Worm (Caenorhabditis elegans) whole organism, young adult: ENCODE measurements around the gene Y46G5A.34.
"Not testable (repeated sequence)": the region's sequence is repeated elsewhere in the genome, so short reads cannot be mapped to it uniquely, and the experiment has no call there.

Source experiments
- B0019.2 ChIP-seq: fragments of 200-800 bp; sonication (Bioruptor generic); conservative IDR thresholded peaks from 2 replicates; pipeline ENCODE4 v1.3.6; 2022; ENCODE audit warnings: missing genetic modification reagents, missing genetic modification characterization, missing compliant biosample characterization
- B0261.1 ChIP-seq: sonication (generic microtip); optimal IDR thresholded peaks from 2 replicates; lab custom pipeline; 2016; ENCODE audit warnings: mild to moderate bottlenecking, missing genetic modification characterization, moderate library complexity, missing compliant biosample characterization
- F33H1.4 ChIP-seq: fragments of 200-800 bp; sonication (Bioruptor generic); IDR thresholded peaks from 2 replicates; pipeline ENCODE4 v1.3.6; 2022; ENCODE audit warnings: missing genetic modification reagents, missing genetic modification characterization, missing compliant biosample characterization
- F52B5.7 ChIP-seq: sonication (generic microtip); optimal IDR thresholded peaks from 2 replicates; lab custom pipeline; 2016; ENCODE audit warnings: mild to moderate bottlenecking, missing genetic modification characterization, missing compliant biosample characterization
- K11D2.4 ChIP-seq: fragments of 200-800 bp; sonication (Bioruptor generic); IDR thresholded peaks from 2 replicates; pipeline ENCODE4 v1.3.6; 2022; ENCODE audit warnings: missing genetic modification reagents, missing genetic modification characterization, missing compliant biosample characterization
- T07F8.4 ChIP-seq: sonication (generic microtip); optimal IDR thresholded peaks from 2 replicates; lab custom pipeline; 2016; ENCODE audit warnings: mild to moderate bottlenecking, missing genetic modification characterization, moderate library complexity, missing compliant biosample characterization
- Y53F4B.3 ChIP-seq: fragments of 200-800 bp; sonication (Bioruptor generic); IDR thresholded peaks from 2 replicates; pipeline ENCODE4 v1.3.6; 2022; ENCODE audit warnings: missing genetic modification reagents, missing genetic modification characterization, missing compliant biosample characterization
- Y56A3A.18 ChIP-seq: fragments of 200-800 bp; sonication (Bioruptor generic); IDR thresholded peaks from 2 replicates; pipeline ENCODE4 v1.3.6; 2022; ENCODE audit warnings: missing genetic modification reagents, missing genetic modification characterization, missing compliant biosample characterization
- Y79H2A.3 ChIP-seq: fragments of 200-800 bp; sonication (Bioruptor generic); conservative IDR thresholded peaks from 2 replicates; pipeline ENCODE4 v1.3.6; 2022; ENCODE audit warnings: missing genetic modification reagents, missing genetic modification characterization, missing compliant biosample characterization
- Y95B8A.8 ChIP-seq: fragments of 200-800 bp; sonication (Bioruptor generic); IDR thresholded peaks from 2 replicates; pipeline ENCODE4 v1.3.6; 2022; ENCODE audit warnings: missing genetic modification reagents, missing genetic modification characterization, missing compliant biosample characterization
- ZK185.1 ChIP-seq: sonication (generic microtip); optimal IDR thresholded peaks from 2 replicates; lab custom pipeline; 2016; ENCODE audit warnings: mild to moderate bottlenecking, missing genetic modification characterization, missing compliant biosample characterization; ENCODE audit not compliant: poor library complexity, severe bottlenecking
- aptf-3 ChIP-seq: fragments of 200-800 bp; sonication (Bioruptor generic); IDR thresholded peaks from 2 replicates; pipeline ENCODE4 v1.3.6; 2022; ENCODE audit warnings: missing genetic modification characterization, missing compliant biosample characterization
- attf-5 ChIP-seq: fragments of 200-800 bp; sonication (Bioruptor generic); optimal IDR thresholded peaks from 2 replicates; lab custom pipeline; 2018; ENCODE audit warnings: mild to moderate bottlenecking, missing genetic modification characterization, missing compliant biosample characterization
- attf-6 ChIP-seq: fragments of 200-800 bp; sonication (Bioruptor generic); IDR thresholded peaks from 2 replicates; pipeline ENCODE4 v1.3.6; 2022; ENCODE audit warnings: missing genetic modification reagents, missing genetic modification characterization, missing compliant biosample characterization
- cebp-1 ChIP-seq, 2 experiments: fragments of 200-800 bp in 1 of 2; sonication (Bioruptor generic) in 1 of 2; sonication (generic microtip) in 1 of 2; IDR thresholded peaks in 1 of 2; optimal IDR thresholded peaks in 1 of 2; 2 replicates each; pipeline versions ENCODE4 v1.3.6 to Lab custom; 2017 to 2022; ENCODE audit warnings: missing compliant biosample characterization in 2 of 2, missing genetic modification characterization in 2 of 2, mild to moderate bottlenecking in 1 of 2, missing genetic modification reagents in 1 of 2, moderate library complexity in 1 of 2
- ceh-58 ChIP-seq: fragments of 200-800 bp; sonication (Bioruptor generic); IDR thresholded peaks from 2 replicates; pipeline ENCODE4 v1.3.6; 2022; ENCODE audit warnings: missing genetic modification characterization, missing compliant biosample characterization
- ceh-79 ChIP-seq: sonication (generic microtip); optimal IDR thresholded peaks from 2 replicates; lab custom pipeline; 2017; ENCODE audit warnings: mild to moderate bottlenecking, missing genetic modification characterization, missing compliant biosample characterization
- die-1 ChIP-seq: sonication (generic microtip); optimal IDR thresholded peaks from 2 replicates; lab custom pipeline; 2016; ENCODE audit warnings: missing genotype, mild to moderate bottlenecking, missing genetic modification characterization, missing compliant biosample characterization
- egl-18 ChIP-seq: fragments of 200-800 bp; sonication (Bioruptor generic); IDR thresholded peaks from 2 replicates; pipeline ENCODE4 v1.3.6; 2022; ENCODE audit warnings: missing genetic modification reagents, missing genetic modification characterization, missing compliant biosample characterization
- lag-1 ChIP-seq: fragments of 200-800 bp; sonication (Bioruptor generic); IDR thresholded peaks from 2 replicates; pipeline ENCODE4 v1.3.6; 2022; ENCODE audit warnings: missing genetic modification reagents, missing genetic modification characterization, missing compliant biosample characterization
- let-526 ChIP-seq: fragments of 200-800 bp; sonication (Bioruptor generic); IDR thresholded peaks from 2 replicates; pipeline ENCODE4 v1.3.6; 2022; ENCODE audit warnings: missing genetic modification reagents, missing genetic modification characterization, missing compliant biosample characterization
- lin-54 ChIP-seq: fragments of 200-800 bp; sonication (Bioruptor generic); optimal IDR thresholded peaks from 2 replicates; lab custom pipeline; 2018; ENCODE audit warnings: mild to moderate bottlenecking, missing genetic modification characterization, missing compliant biosample characterization
- lir-1 ChIP-seq: fragments of 200-800 bp; sonication (Bioruptor generic); conservative IDR thresholded peaks from 2 replicates; pipeline ENCODE4 v1.3.6; 2022; ENCODE audit warnings: missing genetic modification reagents, missing genetic modification characterization, missing compliant biosample characterization
- lsl-1 ChIP-seq: fragments of 200-800 bp; sonication (Bioruptor generic); optimal IDR thresholded peaks from 2 replicates; lab custom pipeline; 2018; ENCODE audit warnings: mild to moderate bottlenecking, missing genetic modification characterization, moderate library complexity, missing compliant biosample characterization
- lsy-27 ChIP-seq: sonication (generic microtip); optimal IDR thresholded peaks from 2 replicates; lab custom pipeline; 2017; ENCODE audit warnings: missing genetic modification characterization, mild to moderate bottlenecking, missing compliant biosample characterization, antibody characterized with exemption, missing genotype, borderline replicate concordance; ENCODE audit not compliant: insufficient read depth
- mcd-1 ChIP-seq: fragments of 200-800 bp; sonication (Bioruptor generic); IDR thresholded peaks from 2 replicates; pipeline ENCODE4 v1.3.6; 2022; ENCODE audit warnings: missing genetic modification reagents, missing genetic modification characterization, missing compliant biosample characterization
- mel-28 ChIP-seq: sonication (generic microtip); optimal IDR thresholded peaks from 2 replicates; lab custom pipeline; 2016; ENCODE audit warnings: borderline replicate concordance, mild to moderate bottlenecking, missing genetic modification characterization, missing compliant biosample characterization
- mxl-1 ChIP-seq: sonication (generic microtip); optimal IDR thresholded peaks from 2 replicates; lab custom pipeline; 2016; ENCODE audit warnings: missing genetic modification characterization, missing compliant biosample characterization
- nhr-27 ChIP-seq: fragments of 200-800 bp; sonication (Bioruptor generic); optimal IDR thresholded peaks from 2 replicates; lab custom pipeline; 2018; ENCODE audit warnings: mild to moderate bottlenecking, missing genetic modification characterization, moderate library complexity, missing compliant biosample characterization
- rcor-1 ChIP-seq: fragments of 200-800 bp; sonication (Bioruptor generic); IDR thresholded peaks from 2 replicates; pipeline ENCODE4 v1.3.6; 2022; ENCODE audit warnings: missing genetic modification reagents, missing genetic modification characterization, missing compliant biosample characterization
- sdz-38 ChIP-seq: sonication (generic microtip); optimal IDR thresholded peaks from 2 replicates; lab custom pipeline; 2016; ENCODE audit warnings: missing genotype, missing genetic modification characterization, missing compliant biosample characterization
- sea-2 ChIP-seq: fragments of 200-800 bp; sonication (Bioruptor generic); IDR thresholded peaks from 2 replicates; pipeline ENCODE4 v1.3.6; 2022; ENCODE audit warnings: missing genetic modification characterization, missing compliant biosample characterization
- snpc-1.1 ChIP-seq: sonication (generic microtip); optimal IDR thresholded peaks from 2 replicates; lab custom pipeline; 2017; ENCODE audit warnings: missing genetic modification characterization, mild to moderate bottlenecking, missing compliant biosample characterization, antibody characterized with exemption, moderate library complexity, missing genotype, missing genetic modification reagents; ENCODE audit not compliant: insufficient read depth
- snpc-3.4 ChIP-seq: sonication (generic microtip); optimal IDR thresholded peaks from 2 replicates; lab custom pipeline; 2017; ENCODE audit warnings: missing genetic modification characterization, mild to moderate bottlenecking, missing compliant biosample characterization, antibody characterized with exemption, moderate library complexity, missing genotype, missing genetic modification reagents
- somi-1 ChIP-seq: fragments of 200-800 bp; sonication (Bioruptor generic); optimal IDR thresholded peaks from 2 replicates; lab custom pipeline; 2018; ENCODE audit warnings: mild to moderate bottlenecking, missing genetic modification characterization, missing compliant biosample characterization
- tbx-9 ChIP-seq: sonication (generic microtip); optimal IDR thresholded peaks from 2 replicates; lab custom pipeline; 2016; ENCODE audit warnings: borderline replicate concordance, missing genetic modification characterization, inconsistent platforms, missing compliant biosample characterization
- xnd-1 ChIP-seq: sonication (generic microtip); optimal IDR thresholded peaks from 2 replicates; lab custom pipeline; 2016; ENCODE audit warnings: missing genotype, missing genetic modification reagents, missing genetic modification characterization, missing compliant biosample characterization
- ztf-6 ChIP-seq: fragments of 200-800 bp; sonication (Bioruptor generic); IDR thresholded peaks from 2 replicates; pipeline ENCODE4 v1.3.6; 2022; ENCODE audit warnings: missing genetic modification reagents, missing genetic modification characterization, missing compliant biosample characterization

Gene Y46G5A.34

ce11 chrII:12753725-12754124 is 22.8 kb upstream of the Y46G5A.34 start, which contains the start of gene Y46G5A.39:
Y46G5A.39 (minus strand) TSS chrII:12753825.
- TF ChIP-seq lir-1, ztf-6, ceh-58 (GFP tag; lab: Robert Waterston, UW): not testable (repeated sequence)

ce11 chrII:12756180-12756579 is 20.3 kb upstream of the Y46G5A.34 start, which contains the start of the genes Y46G5A.7 and Y46G5A.8:
Y46G5A.7 (minus strand) TSS chrII:12756332.
Y46G5A.8 (plus strand) TSS chrII:12756338.
- TF ChIP-seq somi-1 (GFP tag; lab: Kevin White, UChicago) (no peak), F33H1.4 (GFP tag; lab: Robert Waterston, UW) (no peak), tbx-9 (tag; lab: Kevin White, UChicago) (no peak)

- TF ChIP-seq sdz-38 (no peak), cebp-1 (GFP tag; IDR thresholded peaks at IDR 0.05; lab: Robert Waterston, UW) (no peak), cebp-1 (tag; optimal IDR thresholded peaks at IDR 0.05; lab: Kevin White, UChicago) (no peak), K11D2.4 (GFP tag; lab: Robert Waterston, UW) (no peak), nhr-27 (no peak), ZK185.1 (no peak)
Observed at ce11 chrII:12760497-12760896, 16.0 kb upstream of the Y46G5A.34 start, which contains the start of gene cnp-2. cnp-2 (plus strand) TSS chrII:12760797.

- TF ChIP-seq B0019.2 (0 out of 2 replicates have a peak, but pooled peaks have one; percentile 18), egl-18 (GFP tag; lab: Robert Waterston, UW) (no peak)
Observed at ce11 chrII:12764476-12764875, 12.0 kb upstream of the Y46G5A.34 start.

ce11 chrII:12766443-12767188 is 9.9 kb upstream of the Y46G5A.34 start:
- TF ChIP-seq let-526 (GFP tag; lab: Robert Waterston, UW): no peak
- TF ChIP-seq sea-2 (GFP tag; lab: Robert Waterston, UW): no peak
- no peak for TF ChIP-seq aptf-3
- TF ChIP-seq lsy-27 (tag; lab: Kevin White, UChicago): no peak
- no peak for TF ChIP-seq mel-28 (tag; lab: Kevin White, UChicago)
- no peak for TF ChIP-seq snpc-1.1 (tag; lab: Kevin White, UChicago)
- no peak for TF ChIP-seq Y53F4B.3 (GFP tag; lab: Robert Waterston, UW)
- no peak for TF ChIP-seq lin-54
- TF ChIP-seq Y56A3A.18: no peak
- no peak for TF ChIP-seq mxl-1 (tag; lab: Kevin White, UChicago)
- no peak for TF ChIP-seq lag-1 (GFP tag; lab: Robert Waterston, UW)
- TF ChIP-seq xnd-1 (tag; lab: Kevin White, UChicago): no peak
- TF ChIP-seq nhr-27: peak; percentile 25
- TF ChIP-seq lsl-1 (GFP tag; lab: Kevin White, UChicago): peak; percentile 14
- no peak for TF ChIP-seq F52B5.7 (tag; lab: Kevin White, UChicago)
- TF ChIP-seq ceh-58 (GFP tag; lab: Robert Waterston, UW): no peak
- peak; percentile 27; the same call in 1 of the 2 replicates for TF ChIP-seq mcd-1
- no peak for TF ChIP-seq die-1 (tag; lab: Kevin White, UChicago)
- 0 out of 2 replicates have a peak, but pooled peaks have one; percentile 16 for TF ChIP-seq attf-6 (GFP tag; lab: Robert Waterston, UW)
- TF ChIP-seq Y79H2A.3 (GFP tag; lab: Robert Waterston, UW): no peak
- TF ChIP-seq attf-5 (GFP tag; lab: Kevin White, UChicago): no peak
- TF ChIP-seq B0261.1 (tag; lab: Kevin White, UChicago): no peak
- peak; percentile 6 for TF ChIP-seq snpc-3.4 (tag; lab: Kevin White, UChicago)
- no peak for TF ChIP-seq ZK185.1
- TF ChIP-seq T07F8.4: no peak
- no peak for TF ChIP-seq rcor-1 (GFP tag; lab: Robert Waterston, UW)
- no peak for TF ChIP-seq Y95B8A.8
- no peak for TF ChIP-seq ceh-79 (tag; lab: Kevin White, UChicago)
